Worm (Caenorhabditis elegans): Measurements from ENCODE around the gene C24H10.4.

- no peak for TF ChIP-seq ama-1 (optimal IDR thresholded peaks at IDR 0.05)
- TF ChIP-seq skn-1 (tag; optimal IDR thresholded peaks at IDR 0.05) = no peak
- no peak for TF ChIP-seq fos-1 (tag; optimal IDR thresholded peaks at IDR 0.05)
- TF ChIP-seq ceh-82 (tag; optimal IDR thresholded peaks at IDR 0.05) = no peak
- no peak for TF ChIP-seq nhr-237 (tag; optimal IDR thresholded peaks at IDR 0.05)
- TF ChIP-seq R02D3.7 (tag; optimal IDR thresholded peaks at IDR 0.05) = no peak
- TF ChIP-seq egl-27 (tag; optimal IDR thresholded peaks at IDR 0.05) = no peak
- no peak for TF ChIP-seq lin-13 (GFP tag; optimal IDR thresholded peaks at IDR 0.05)
- TF ChIP-seq unc-62 (GFP tag; optimal IDR thresholded peaks at IDR 0.05) = no peak
- no peak for TF ChIP-seq unc-55 (GFP tag; optimal IDR thresholded peaks at IDR 0.05)
- TF ChIP-seq ztf-4 (tag; optimal IDR thresholded peaks at IDR 0.05) = no peak
- TF ChIP-seq unc-39 (tag; optimal IDR thresholded peaks at IDR 0.05) = no peak
Measured at ce11 chrX:5086212-5086611, 27.1 kb upstream of the C24H10.4 start.

All from whole organism, L2 larva.